Fruit fly (Drosophila melanogaster) S2 (cell line): ENCODE results near the gene Dif.

ENCODE experiments used
- CG8478 ChIP-seq: fragments of >200 bp; optimal IDR thresholded peaks from 2 replicates; lab custom pipeline; 2018
- CTCF ChIP-seq, 2 experiments: fragments of >200 bp; optimal IDR thresholded peaks; 2 replicates each; lab custom pipeline; 2018

DNA sequence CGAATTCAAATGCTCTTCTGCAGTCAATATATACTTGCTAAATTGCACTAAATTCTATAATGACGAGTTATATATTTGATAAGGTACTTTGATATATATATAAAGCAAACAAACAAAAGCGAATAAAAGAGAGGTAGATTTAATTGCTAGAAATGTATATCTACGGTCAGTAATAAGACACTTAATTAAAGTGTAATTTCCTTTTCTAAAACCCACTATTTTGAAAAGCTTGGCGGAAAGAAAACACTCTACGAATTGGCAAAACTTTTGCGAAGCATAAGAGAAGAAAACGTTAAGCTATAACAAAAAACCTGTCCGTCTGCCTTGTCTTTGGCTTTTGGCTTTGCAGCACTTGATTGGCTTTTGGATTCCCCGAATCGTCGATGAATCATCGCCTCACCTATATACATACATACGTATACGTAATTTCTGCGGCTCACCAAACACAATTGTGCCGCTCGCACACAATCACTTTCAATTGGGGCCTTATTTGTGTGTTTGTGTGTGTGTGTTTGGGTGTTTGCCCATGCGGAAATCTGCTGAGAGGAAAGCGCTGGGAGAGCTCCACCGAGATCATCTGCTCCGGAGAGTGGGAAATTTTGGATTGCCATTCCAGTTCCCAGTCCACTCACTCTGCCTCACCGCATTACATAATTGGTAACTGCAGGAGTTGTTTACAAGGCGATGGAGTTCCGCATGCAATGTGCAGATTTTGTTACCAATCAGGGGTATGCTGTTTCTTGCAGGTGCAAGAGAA, 2.2 kb downstream of the Dif start:
- TF ChIP-seq CG8478 (lab: Kevin White, UChicago) (no peak), CTCF (optimal IDR thresholded peaks at IDR 0.05; lab: Kevin White, UChicago) (no peak)
